Fruit fly (Drosophila melanogaster): Measurements from ENCODE around the gene Obp99b.

Obp99b gene

dm6 chr3R:29711434-29711833 is 5.3 kb downstream of the Obp99b start:
- no peak for TF ChIP-seq noc (tag; optimal IDR thresholded peaks at IDR 0.05)

- TF ChIP-seq noc (tag; optimal IDR thresholded peaks at IDR 0.05): no peak
Measured at dm6 chr3R:29708322-29708721, 8.4 kb downstream of the Obp99b start.

dm6 chr3R:29707258-29707657 is 9.4 kb downstream of the Obp99b start:
- TF ChIP-seq noc (tag; optimal IDR thresholded peaks at IDR 0.05): no peak

dm6 chr3R:29705789-29706303 is 10.8 kb downstream of the Obp99b start:
- TF ChIP-seq noc (tag; optimal IDR thresholded peaks at IDR 0.05): no peak

- TF ChIP-seq noc (tag; optimal IDR thresholded peaks at IDR 0.05): no peak
Measured at dm6 chr3R:29704557-29704956, 12.1 kb downstream of the Obp99b start.

- no peak for TF ChIP-seq noc (tag; optimal IDR thresholded peaks at IDR 0.05)
Measured at dm6 chr3R:29701739-29702138, 15.0 kb downstream of the Obp99b start.

dm6 chr3R:29699220-29699619 is 17.5 kb downstream of the Obp99b start:
- no peak for TF ChIP-seq noc (tag; optimal IDR thresholded peaks at IDR 0.05)

dm6 chr3R:29697841-29698240 is 18.9 kb downstream of the Obp99b start:
- TF ChIP-seq noc (tag; optimal IDR thresholded peaks at IDR 0.05): no peak

- TF ChIP-seq noc (tag; optimal IDR thresholded peaks at IDR 0.05): no peak
Measured at dm6 chr3R:29696359-29696758, 20.3 kb downstream of the Obp99b start.

- no peak for TF ChIP-seq noc (tag; optimal IDR thresholded peaks at IDR 0.05)
Measured at dm6 chr3R:29695744-29696143, 21.0 kb downstream of the Obp99b start.

- no peak for TF ChIP-seq noc (tag; optimal IDR thresholded peaks at IDR 0.05)
Measured at dm6 chr3R:29692009-29692641, 24.6 kb downstream of the Obp99b start, which contains the start of gene dmrt99B. Gene dmrt99B (plus strand): TSS chr3R:29692591.

- no peak for TF ChIP-seq noc (tag; optimal IDR thresholded peaks at IDR 0.05)
Measured at dm6 chr3R:29690960-29691527, 25.7 kb downstream of the Obp99b start.

- TF ChIP-seq noc (tag; optimal IDR thresholded peaks at IDR 0.05): no peak
Measured at dm6 chr3R:29690539-29690852, 26.2 kb downstream of the Obp99b start.

dm6 chr3R:29689833-29690538 is 26.7 kb downstream of the Obp99b start:
- TF ChIP-seq noc (tag; optimal IDR thresholded peaks at IDR 0.05): no peak

- no peak for TF ChIP-seq noc (tag; optimal IDR thresholded peaks at IDR 0.05)
Measured at dm6 chr3R:29689211-29689610, 27.5 kb downstream of the Obp99b start, which contains the start of gene Obp99c. Gene Obp99c (minus strand): TSS chr3R:29689311.

- no peak for TF ChIP-seq noc (tag; optimal IDR thresholded peaks at IDR 0.05)
Measured at dm6 chr3R:29686698-29687097, 30.0 kb downstream of the Obp99b start.

dm6 chr3R:29682152-29682600 is 34.5 kb downstream of the Obp99b start, which contains the start of the genes CG7582 and Gycalpha99B:
Gene CG7582 (minus strand): TSS chr3R:29682278.
Gene Gycalpha99B (plus strand): TSS chr3R:29682503.
- TF ChIP-seq noc (tag; optimal IDR thresholded peaks at IDR 0.05): no peak

Measured in whole organism, larva.